Worm (Caenorhabditis elegans): ENCODE data around the gene nhr-99.

The nhr-99 gene

DNA sequence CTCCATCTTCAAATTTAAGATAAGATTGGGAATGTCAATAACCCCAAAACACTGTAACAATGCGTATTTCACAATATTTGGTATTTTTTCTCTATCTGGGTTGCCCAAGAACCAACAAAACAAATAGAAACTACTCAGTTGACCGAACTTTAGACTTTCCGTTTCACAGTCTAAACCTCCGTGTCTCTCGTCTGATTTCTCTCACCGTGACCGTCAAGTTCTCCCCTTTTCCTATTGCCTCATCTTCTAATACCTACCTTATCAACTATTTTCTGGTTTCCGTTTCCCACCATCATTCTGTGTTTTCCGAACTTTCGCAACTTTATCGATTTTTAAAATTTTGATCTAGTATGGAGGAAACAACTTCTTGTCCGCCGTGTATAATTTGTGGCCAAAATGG lies 19.7 kb downstream of the nhr-99 start, which contains the start of gene nhr-131:
Gene nhr-131 (plus strand): TSS at position 87 of the 400 bp plus-strand sequence.
- no peak for TF ChIP-seq elt-1 (tag; optimal IDR thresholded peaks at IDR 0.05; ENCODE audit: borderline replicate concordance, insufficient read depth)
- no peak for TF ChIP-seq nhr-28 (tag; optimal IDR thresholded peaks at IDR 0.05)
- no peak for TF ChIP-seq lin-13 (tag; optimal IDR thresholded peaks at IDR 0.05)
- TF ChIP-seq nhr-12 (tag; optimal IDR thresholded peaks at IDR 0.05): no peak
- no peak for TF ChIP-seq pha-4 (tag; optimal IDR thresholded peaks at IDR 0.05)
- no peak for TF ChIP-seq flh-1 (GFP tag; optimal IDR thresholded peaks at IDR 0.05)
- TF ChIP-seq mep-1 (tag; optimal IDR thresholded peaks at IDR 0.05): no peak
- TF ChIP-seq elt-3 (tag; optimal IDR thresholded peaks at IDR 0.05): no peak
- TF ChIP-seq blmp-1 (tag; optimal IDR thresholded peaks at IDR 0.05): no peak
- TF ChIP-seq unc-62 (GFP tag; optimal IDR thresholded peaks at IDR 0.05): no peak
- no peak for TF ChIP-seq ztf-11 (tag; optimal IDR thresholded peaks at IDR 0.05)
- no peak for TF ChIP-seq ceh-83 (GFP tag; optimal IDR thresholded peaks at IDR 0.05)
- TF ChIP-seq nhr-76 (tag; optimal IDR thresholded peaks at IDR 0.05): no peak
- TF ChIP-seq unc-120 (tag; optimal IDR thresholded peaks at IDR 0.05; ENCODE audit: poor library complexity, severe bottlenecking): no peak
- TF ChIP-seq ham-2 (GFP tag; optimal IDR thresholded peaks at IDR 0.05): no peak
- TF ChIP-seq unc-39 (tag; optimal IDR thresholded peaks at IDR 0.05): no peak
- TF ChIP-seq hlh-1 (tag; optimal IDR thresholded peaks at IDR 0.05): no peak
- no peak for TF ChIP-seq mab-5 (tag; optimal IDR thresholded peaks at IDR 0.05)
- TF ChIP-seq lin-32 (GFP tag; optimal IDR thresholded peaks at IDR 0.05): no peak
- TF ChIP-seq snpc-4 (tag; optimal IDR thresholded peaks at IDR 0.05): no peak

DNA sequence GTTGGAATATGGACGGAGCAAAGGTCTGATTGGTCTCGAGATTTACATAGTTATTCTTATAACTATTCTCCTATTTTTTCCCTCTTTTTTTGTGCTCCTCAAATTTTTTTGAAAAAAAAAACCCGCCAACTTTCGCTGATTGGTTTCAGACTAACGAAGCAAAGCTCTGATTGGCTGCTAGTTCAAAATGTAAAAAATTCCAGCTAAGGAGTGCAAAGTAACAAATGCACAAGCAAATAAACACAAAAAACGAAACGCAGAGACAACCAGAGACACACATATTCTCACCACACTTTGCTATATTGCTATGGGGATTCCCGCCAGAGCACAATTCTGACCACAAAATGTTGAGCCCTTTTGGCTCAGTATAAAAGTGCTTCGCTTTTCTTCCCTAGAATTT lies 22.8 kb downstream of the nhr-99 start, which contains the start of gene T01G6.1:
Gene T01G6.1 (plus strand): TSS at position 301 of the 400 bp plus-strand sequence.
- no peak for TF ChIP-seq snpc-4 (tag; optimal IDR thresholded peaks at IDR 0.05)
- TF ChIP-seq sem-2 (GFP tag; optimal IDR thresholded peaks at IDR 0.05): no peak
- no peak for TF ChIP-seq ces-1 (GFP tag; optimal IDR thresholded peaks at IDR 0.05)

DNA sequence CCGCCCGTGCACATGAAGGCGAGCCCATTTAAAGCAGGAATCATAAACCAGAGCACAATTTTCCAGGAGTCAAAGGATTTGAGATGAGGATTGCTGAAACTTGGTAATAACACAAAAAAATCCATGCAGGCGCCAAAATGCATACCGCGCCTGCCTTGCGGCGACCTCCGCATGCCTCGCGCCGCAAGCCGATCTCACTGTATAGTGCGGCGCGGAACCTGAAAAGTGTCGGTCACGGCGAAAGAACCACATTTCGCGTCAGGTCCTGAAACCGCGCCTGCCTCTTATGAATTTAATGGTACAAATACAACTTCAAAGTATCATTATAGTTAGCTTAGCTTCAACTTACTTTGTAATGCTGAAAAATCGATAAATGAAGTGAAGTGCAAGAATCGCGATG lies 26.0 kb downstream of the nhr-99 start:
- no peak for TF ChIP-seq nhr-2 (tag; optimal IDR thresholded peaks at IDR 0.05)
- no peak for TF ChIP-seq mab-5 (tag; optimal IDR thresholded peaks at IDR 0.05)
- no peak for TF ChIP-seq cnd-1 (tag; optimal IDR thresholded peaks at IDR 0.05)
- no peak for TF ChIP-seq pha-4 (tag; optimal IDR thresholded peaks at IDR 0.05)
- TF ChIP-seq ceh-83 (GFP tag; optimal IDR thresholded peaks at IDR 0.05): no peak
- no peak for TF ChIP-seq blmp-1 (tag; optimal IDR thresholded peaks at IDR 0.05)
- no peak for TF ChIP-seq ces-1 (GFP tag; optimal IDR thresholded peaks at IDR 0.05)

DNA sequence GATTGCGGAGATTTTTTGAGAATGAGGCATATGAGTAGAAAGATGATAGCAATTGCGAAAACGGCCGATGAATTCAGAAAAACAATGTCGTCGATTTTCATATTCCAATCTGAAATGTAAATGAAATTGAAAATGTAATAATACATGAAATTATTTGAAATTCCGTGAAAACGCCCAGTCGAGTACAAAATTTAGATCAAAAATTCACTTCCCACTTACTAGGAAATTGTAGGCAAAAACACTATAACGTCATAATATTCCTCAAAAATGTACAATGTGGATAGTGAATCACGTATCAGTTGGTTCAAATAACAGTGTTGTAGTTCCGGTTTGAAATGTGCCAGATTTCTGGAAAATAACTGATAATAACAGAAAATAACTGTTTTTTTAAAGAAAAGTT lies 26.7 kb downstream of the nhr-99 start, which contains the start of gene str-256:
Gene str-256 (minus strand): TSS at position 101 of the 400 bp plus-strand sequence.
- TF ChIP-seq snpc-4 (tag; optimal IDR thresholded peaks at IDR 0.05): no peak
- TF ChIP-seq zip-8 (tag; optimal IDR thresholded peaks at IDR 0.05): no peak
- TF ChIP-seq ceh-83 (GFP tag; optimal IDR thresholded peaks at IDR 0.05): no peak
- no peak for TF ChIP-seq cnd-1 (tag; optimal IDR thresholded peaks at IDR 0.05)
- TF ChIP-seq lsy-2 (tag; optimal IDR thresholded peaks at IDR 0.05): no peak
- no peak for TF ChIP-seq ham-2 (GFP tag; optimal IDR thresholded peaks at IDR 0.05)
- TF ChIP-seq mls-2 (tag; optimal IDR thresholded peaks at IDR 0.05): no peak
- TF ChIP-seq unc-39 (tag; optimal IDR thresholded peaks at IDR 0.05): no peak
- TF ChIP-seq flh-1 (GFP tag; optimal IDR thresholded peaks at IDR 0.05): no peak
- TF ChIP-seq nhr-2 (tag; optimal IDR thresholded peaks at IDR 0.05): no peak
- no peak for TF ChIP-seq mep-1 (tag; optimal IDR thresholded peaks at IDR 0.05)

DNA sequence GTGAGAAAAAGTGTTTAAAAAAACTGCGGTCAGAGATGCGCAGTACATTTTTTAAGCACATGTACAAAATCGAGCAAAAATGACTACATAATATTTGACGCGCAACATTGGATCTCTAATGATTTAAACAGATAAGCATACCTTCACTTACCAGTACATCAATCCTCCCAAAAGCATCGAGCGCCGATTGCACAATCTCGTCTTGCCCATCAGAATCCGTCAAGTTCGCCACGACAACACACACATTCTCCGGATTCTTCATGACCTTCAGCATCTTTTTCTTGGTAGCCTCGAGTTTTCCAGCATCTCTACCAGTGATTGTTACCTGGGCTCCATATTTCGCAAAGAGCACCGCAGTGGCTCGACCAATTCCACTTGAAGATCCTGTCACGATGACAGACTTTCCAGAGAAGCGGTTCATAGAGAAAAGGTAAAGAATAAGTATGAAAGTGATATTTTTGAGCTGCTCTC lies 28.3 kb downstream of the nhr-99 start, which contains the start of gene T01G6.10:
Gene T01G6.10 (minus strand): TSS at position 421 of the 471 bp plus-strand sequence.
- TF ChIP-seq ham-2 (GFP tag; optimal IDR thresholded peaks at IDR 0.05) (no peak), snpc-4 (tag; optimal IDR thresholded peaks at IDR 0.05) (no peak), bed-3 (GFP tag; optimal IDR thresholded peaks at IDR 0.05) (no peak), lin-32 (GFP tag; optimal IDR thresholded peaks at IDR 0.05) (no peak), ces-1 (GFP tag; optimal IDR thresholded peaks at IDR 0.05) (no peak), flh-1 (GFP tag; optimal IDR thresholded peaks at IDR 0.05) (no peak), unc-120 (tag; optimal IDR thresholded peaks at IDR 0.05; ENCODE audit: poor library complexity, severe bottlenecking) (no peak), nhr-28 (tag; optimal IDR thresholded peaks at IDR 0.05) (no peak), unc-39 (tag; optimal IDR thresholded peaks at IDR 0.05) (no peak), mab-5 (tag; optimal IDR thresholded peaks at IDR 0.05) (no peak), elt-1 (tag; optimal IDR thresholded peaks at IDR 0.05; ENCODE audit: borderline replicate concordance, insufficient read depth) (no peak), lin-13 (tag; optimal IDR thresholded peaks at IDR 0.05) (no peak), pha-4 (tag; optimal IDR thresholded peaks at IDR 0.05) (no peak), hlh-1 (tag; optimal IDR thresholded peaks at IDR 0.05) (no peak), ceh-39 (tag; optimal IDR thresholded peaks at IDR 0.05) (no peak), sem-2 (GFP tag; optimal IDR thresholded peaks at IDR 0.05) (no peak), nhr-76 (tag; optimal IDR thresholded peaks at IDR 0.05) (no peak), nhr-12 (tag; optimal IDR thresholded peaks at IDR 0.05) (no peak)

Data from whole organism, mixed stage, embryonic.